Fruit fly (Drosophila melanogaster): ENCODE results near the gene Pdk1.

DNA sequence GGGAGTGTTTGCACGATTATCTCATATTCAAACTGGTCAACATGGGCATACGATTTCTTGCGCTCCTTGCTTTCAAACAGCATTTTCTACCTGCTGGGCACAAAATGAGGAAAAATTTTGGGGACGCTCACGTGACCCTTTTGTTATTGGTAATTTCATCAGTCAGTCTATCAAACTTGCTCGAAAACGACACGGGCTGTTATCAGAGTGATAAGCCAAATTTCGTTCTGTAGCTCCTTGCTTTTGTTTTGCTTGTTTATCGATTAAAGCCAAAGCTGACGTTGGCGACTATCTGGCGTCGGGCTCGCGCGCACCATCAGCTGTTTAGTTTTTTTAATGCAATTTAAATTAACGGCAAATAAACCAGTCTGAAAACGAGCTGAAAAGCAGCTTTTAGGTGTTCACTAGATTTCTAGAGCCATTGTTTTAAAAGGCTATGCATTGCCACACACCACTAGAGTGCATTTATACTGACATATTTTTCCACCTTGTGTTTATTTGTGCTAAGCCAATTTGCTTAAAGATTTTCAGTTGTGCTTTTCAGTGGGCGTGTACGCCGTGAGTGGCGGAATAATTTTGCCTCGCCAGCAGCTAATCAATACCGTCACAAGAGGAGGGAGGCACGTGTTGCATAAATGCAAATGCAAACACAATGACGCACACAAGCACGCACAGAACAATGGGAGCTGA lies 7.5 kb downstream of the Pdk1 start:
- no peak for TF ChIP-seq ttk (optimal IDR thresholded peaks at IDR 0.05)
- no peak for TF ChIP-seq insv (optimal IDR thresholded peaks at IDR 0.05)
- no peak for TF ChIP-seq Myc (optimal IDR thresholded peaks at IDR 0.05)
- TF ChIP-seq psq (optimal IDR thresholded peaks at IDR 0.05), result no peak
- no peak for TF ChIP-seq h (optimal IDR thresholded peaks at IDR 0.05)
